Worm (Caenorhabditis elegans) whole organism, young adult: ENCODE results near the gene lin-37.

Source experiments
- D2030.7 ChIP-seq: fragments of 200-800 bp; sonication (Bioruptor generic); IDR thresholded peaks from 2 replicates; pipeline ENCODE4 v1.3.6; 2022; ENCODE audit warnings: missing genetic modification reagents, missing genetic modification characterization, missing compliant biosample characterization
- F49E8.2 ChIP-seq: sonication (generic microtip); optimal IDR thresholded peaks from 3 replicates; lab custom pipeline; 2017; ENCODE audit warnings: missing genetic modification characterization, mild to moderate bottlenecking, missing compliant biosample characterization, antibody characterized with exemption, moderate library complexity; ENCODE audit not compliant: insufficient read depth
- bed-2 ChIP-seq: fragments of 200-800 bp; sonication (Bioruptor generic); IDR thresholded peaks from 2 replicates; pipeline ENCODE4 v1.3.6; 2022; ENCODE audit warnings: missing genetic modification reagents, missing genetic modification characterization, missing compliant biosample characterization
- ceh-40 ChIP-seq: fragments of 200-800 bp; sonication (Bioruptor generic); IDR thresholded peaks from 2 replicates; pipeline ENCODE4 v1.3.6; 2022; ENCODE audit warnings: missing genetic modification characterization, missing compliant biosample characterization
- lin-26 ChIP-seq: fragments of 200-800 bp; sonication (Bioruptor generic); IDR thresholded peaks from 2 replicates; pipeline ENCODE4 v1.3.6; 2022; ENCODE audit warnings: missing genetic modification reagents, missing genetic modification characterization, missing compliant biosample characterization
- lir-1 ChIP-seq: fragments of 200-800 bp; sonication (Bioruptor generic); conservative IDR thresholded peaks from 2 replicates; pipeline ENCODE4 v1.3.6; 2022; ENCODE audit warnings: missing genetic modification reagents, missing genetic modification characterization, missing compliant biosample characterization
- lsl-1 ChIP-seq: fragments of 200-800 bp; sonication (Bioruptor generic); optimal IDR thresholded peaks from 2 replicates; lab custom pipeline; 2018; ENCODE audit warnings: mild to moderate bottlenecking, missing genetic modification characterization, moderate library complexity, missing compliant biosample characterization
- mxl-1 ChIP-seq: sonication (generic microtip); optimal IDR thresholded peaks from 2 replicates; lab custom pipeline; 2016; ENCODE audit warnings: missing genetic modification characterization, missing compliant biosample characterization
- nfyb-1 ChIP-seq: fragments of 200-800 bp; sonication (Bioruptor generic); IDR thresholded peaks from 2 replicates; pipeline ENCODE4 v1.3.6; 2022; ENCODE audit warnings: missing genetic modification reagents, missing genetic modification characterization, missing compliant biosample characterization
- nhr-90 ChIP-seq: sonication (generic microtip); optimal IDR thresholded peaks from 2 replicates; lab custom pipeline; 2016; ENCODE audit warnings: missing genotype, mild to moderate bottlenecking, missing genetic modification characterization, missing compliant biosample characterization
- rec-8 ChIP-seq, 2 experiments: sonication (generic microtip); optimal IDR thresholded peaks; 2 replicates each; lab custom pipeline; 2016; ENCODE audit warnings: mild to moderate bottlenecking in 2 of 2, missing genetic modification characterization in 2 of 2, missing genetic modification reagents in 2 of 2, missing genotype in 2 of 2, missing biosample characterization in 1 of 2, missing compliant biosample characterization in 1 of 2, moderate library complexity in 1 of 2
- snpc-4 ChIP-seq, 5 experiments: fragments of 150-350 bp in 1 of 5; sonication (generic microtip) in 4 of 5; optimal IDR thresholded peaks; 2 replicates each; lab custom pipeline; 2014 to 2018; ENCODE audit warnings: missing genetic modification characterization in 5 of 5, missing biosample characterization in 3 of 5, antibody characterized with exemption in 2 of 5, mild to moderate bottlenecking in 2 of 5, missing compliant biosample characterization in 2 of 5, missing genotype in 2 of 5, moderate library complexity in 2 of 5, missing genetic modification reagents in 1 of 5
- tbp1 ChIP-seq: fragments of 200-800 bp; sonication (Bioruptor generic); optimal IDR thresholded peaks from 2 replicates; lab custom pipeline; 2018; ENCODE audit warnings: mild to moderate bottlenecking, missing genetic modification characterization, missing compliant biosample characterization
- unc-62 ChIP-seq: fragments of 150-350 bp; optimal IDR thresholded peaks from 2 replicates; lab custom pipeline; 2014; ENCODE audit warnings: missing biosample characterization, missing genetic modification reagents, missing genetic modification characterization

DNA sequence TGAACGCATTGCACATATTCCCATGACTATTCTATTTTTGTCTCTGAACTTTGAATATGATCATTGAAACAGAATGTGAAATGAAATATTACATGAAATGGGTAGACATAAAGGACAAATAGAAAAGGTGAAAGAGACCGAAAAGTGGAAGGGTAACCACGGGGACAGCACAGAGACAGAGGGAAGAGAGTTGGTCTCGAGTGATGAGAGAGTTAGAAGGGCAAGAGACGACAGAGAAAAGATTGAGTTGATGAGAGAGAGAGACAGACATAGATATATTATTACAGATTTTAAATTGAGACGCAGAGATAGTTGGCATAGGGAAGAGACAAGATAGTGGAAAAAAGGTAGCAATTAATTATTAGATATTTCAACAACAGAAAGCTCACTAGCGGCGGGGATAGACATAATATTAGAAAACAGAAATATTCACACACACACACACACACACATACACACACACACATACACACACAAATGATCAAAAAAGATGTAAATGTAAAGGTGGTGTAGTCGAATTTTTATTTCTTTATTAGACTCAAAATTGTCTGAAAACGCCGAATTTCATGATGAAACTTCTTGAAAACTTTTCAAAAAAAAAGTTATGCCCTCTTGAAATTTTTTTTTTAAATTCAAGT, 44.4 kb upstream of the lin-37 start:
- TF ChIP-seq ceh-40 (GFP tag; lab: Robert Waterston, UW) (no peak), mxl-1 (tag; lab: Kevin White, UChicago) (no peak), nfyb-1 (no peak), bed-2 (GFP tag; lab: Robert Waterston, UW) (no peak), lin-26 (no peak), D2030.7 (GFP tag; lab: Robert Waterston, UW) (no peak), lsl-1 (GFP tag; lab: Kevin White, UChicago) (no peak), nhr-90 (tag; lab: Kevin White, UChicago) (no peak), F49E8.2 (no peak), unc-62 (GFP tag; lab: Kevin White, UChicago) (no peak), lir-1 (GFP tag; lab: Robert Waterston, UW) (no peak), rec-8 (tag; optimal IDR thresholded peaks at IDR 0.05; lab: Kevin White, UChicago) (no peak), snpc-4 (GFP tag; optimal IDR thresholded peaks at IDR 0.05; lab: Kevin White, UChicago) (no peak), snpc-4 (tag; optimal IDR thresholded peaks at IDR 0.05; lab: Kevin White, UChicago) (peak in 1 of 4 experiments; percentile 14), tbp1 (GFP tag; lab: Kevin White, UChicago) (peak; percentile 21)
